Worm (Caenorhabditis elegans) whole organism, L3 larva: ENCODE results near the gene F40G9.7.
"Not testable (repeated sequence)": the region's sequence is repeated elsewhere in the genome, so short reads cannot be mapped to it uniquely, and the experiment has no call there.

Experiments
- ZK546.5 ChIP-seq: sonication (generic microtip); optimal IDR thresholded peaks from 2 replicates; lab custom pipeline; 2017; ENCODE audit warnings: missing biosample characterization, missing genetic modification characterization
- ama-1 ChIP-seq: fragments of 150-350 bp; optimal IDR thresholded peaks from 2 replicates; lab custom pipeline; 2018
- ceh-82 ChIP-seq: fragments of 150-350 bp; optimal IDR thresholded peaks from 2 replicates; lab custom pipeline; 2014; ENCODE audit warnings: missing biosample characterization, missing genetic modification characterization
- egl-5 ChIP-seq: fragments of 150-350 bp; optimal IDR thresholded peaks from 2 replicates; lab custom pipeline; 2017; ENCODE audit warnings: missing biosample characterization, missing genetic modification reagents, missing genetic modification characterization, inconsistent platforms
- hmg-11 ChIP-seq: sonication (generic microtip); optimal IDR thresholded peaks from 2 replicates; lab custom pipeline; 2016; ENCODE audit warnings: missing genetic modification characterization, missing compliant biosample characterization
- mdl-1 ChIP-seq: fragments of 150-350 bp; optimal IDR thresholded peaks from 2 replicates; lab custom pipeline; 2014; ENCODE audit warnings: missing biosample characterization, missing genetic modification characterization
- mml-1 ChIP-seq: fragments of 150-350 bp; sonication (generic microtip); optimal IDR thresholded peaks from 3 replicates; lab custom pipeline; 2014; ENCODE audit warnings: missing biosample characterization, missing genetic modification characterization
- nhr-11 ChIP-seq: fragments of 150-350 bp; optimal IDR thresholded peaks from 2 replicates; lab custom pipeline; 2014; ENCODE audit warnings: missing biosample characterization, missing genetic modification characterization
- nhr-25 ChIP-seq: sonication (generic microtip); optimal IDR thresholded peaks from 2 replicates; lab custom pipeline; 2017; ENCODE audit warnings: missing biosample characterization, missing genetic modification characterization
- nhr-76 ChIP-seq: fragments of 150-350 bp; sonication (generic microtip); optimal IDR thresholded peaks from 5 replicates; lab custom pipeline; 2014; ENCODE audit warnings: missing biosample characterization, missing genetic modification characterization
- pqm-1 ChIP-seq: fragments of 150-350 bp; optimal IDR thresholded peaks from 2 replicates; lab custom pipeline; 2017; ENCODE audit warnings: missing biosample characterization, missing genetic modification characterization, inconsistent platforms
- tbx-2 ChIP-seq: sonication (generic microtip); optimal IDR thresholded peaks from 2 replicates; lab custom pipeline; 2016; ENCODE audit warnings: mild to moderate bottlenecking, missing genetic modification characterization, missing compliant biosample characterization
- unc-39 ChIP-seq: sonication (generic microtip); optimal IDR thresholded peaks from 4 replicates; lab custom pipeline; 2017; ENCODE audit warnings: missing biosample characterization, missing genetic modification characterization
- unc-62 ChIP-seq: fragments of 150-350 bp; sonication (generic microtip); optimal IDR thresholded peaks from 4 replicates; lab custom pipeline; 2014; ENCODE audit warnings: missing biosample characterization, missing genetic modification reagents, missing genetic modification characterization

DNA sequence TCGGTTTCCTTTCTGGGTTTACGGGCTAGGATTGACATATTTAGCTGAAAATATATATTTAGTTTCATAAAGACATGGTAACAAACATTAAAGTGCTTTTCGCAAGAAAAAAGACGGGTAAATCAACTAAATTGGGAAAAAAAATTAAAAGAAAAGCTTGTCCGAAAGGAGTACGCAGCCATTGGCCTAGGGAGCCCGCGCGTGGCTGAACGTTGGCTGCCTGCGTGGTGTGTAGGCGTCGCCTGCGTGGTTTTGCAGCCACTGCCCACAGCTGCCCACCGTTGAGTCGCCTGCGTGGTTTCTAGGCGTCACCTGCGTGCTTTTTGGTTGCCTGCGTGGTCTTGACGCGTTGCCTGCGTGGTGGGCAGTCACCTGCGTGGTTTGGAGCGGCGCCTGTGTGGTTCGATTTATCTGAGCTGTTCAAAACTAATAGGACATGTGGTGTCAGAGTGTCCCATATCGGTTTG, 43.5 kb upstream of the F40G9.7 start, which contains the start of gene C29F9.12:
- not testable (repeated sequence) for TF ChIP-seq ceh-82 (tag; lab: Kevin White, UChicago); nhr-76 (tag; lab: Kevin White, UChicago); tbx-2 (tag; lab: Kevin White, UChicago); ama-1 (lab: Kevin White, UChicago); mdl-1 (tag; lab: Kevin White, UChicago); egl-5 (tag; lab: Kevin White, UChicago); unc-62; nhr-11 (tag; lab: Kevin White, UChicago); unc-39 (tag; lab: Kevin White, UChicago); hmg-11; nhr-25 (tag; lab: Kevin White, UChicago); pqm-1; mml-1; ZK546.5 (tag; lab: Kevin White, UChicago)
